Worm (Caenorhabditis elegans) whole organism, L4/young adult: ENCODE measurements around the gene emb-5.

ENCODE experiments used
- W03F9.2 ChIP-seq: fragments of 150-350 bp; optimal IDR thresholded peaks from 2 replicates; lab custom pipeline; 2014; ENCODE audit warnings: missing biosample characterization, missing genetic modification characterization
- dao-5 ChIP-seq: sonication (generic microtip); optimal IDR thresholded peaks from 2 replicates; lab custom pipeline; 2016; ENCODE audit warnings: missing genotype, missing genetic modification characterization, moderate library complexity, missing compliant biosample characterization
- him-1 ChIP-seq: sonication (generic microtip); optimal IDR thresholded peaks from 2 replicates; lab custom pipeline; 2016; ENCODE audit warnings: missing genotype, missing genetic modification reagents, missing genetic modification characterization, missing compliant biosample characterization

DNA sequence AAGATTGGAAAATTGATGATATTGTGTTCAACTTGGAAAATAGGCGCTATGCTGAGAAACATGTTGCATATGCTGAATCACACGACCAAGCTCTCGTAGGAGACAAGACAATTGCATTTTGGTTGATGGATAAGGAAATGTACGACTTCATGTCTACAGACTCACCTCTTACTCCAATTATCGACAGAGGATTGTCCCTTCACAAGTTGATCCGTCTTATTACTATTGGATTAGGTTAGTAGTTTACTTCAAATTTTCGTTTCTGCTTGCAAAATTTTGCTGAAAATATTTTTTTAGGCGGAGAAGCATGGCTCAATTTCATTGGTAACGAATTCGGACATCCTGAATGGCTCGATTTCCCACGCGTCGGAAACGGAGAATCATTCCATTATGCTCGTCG, 23.6 kb downstream of the emb-5 start:
- TF ChIP-seq W03F9.2 (tag; lab: Kevin White, UChicago) (no peak), him-1 (no peak), dao-5 (tag; lab: Kevin White, UChicago) (no peak)
